Fruit fly (Drosophila melanogaster): Measurements from ENCODE around the gene SmE.

Gene SmE

dm6 chr2L:7870212-7870611 lies 15.0 kb downstream of the SmE start:
- TF ChIP-seq Hr38 (GFP tag; optimal IDR thresholded peaks at IDR 0.05) = no peak
- TF ChIP-seq CG8632 (GFP tag; optimal IDR thresholded peaks at IDR 0.05) = no peak
- no peak for TF ChIP-seq CG6792 (GFP tag; optimal IDR thresholded peaks at IDR 0.05)
- no peak for TF ChIP-seq CG15336 (GFP tag; IDR thresholded peaks at IDR 0.05)
- TF ChIP-seq svp (GFP tag) = peak; percentile 71
- no peak for TF ChIP-seq ss (GFP tag; optimal IDR thresholded peaks at IDR 0.05)
- TF ChIP-seq Eip78C (GFP tag) = peak; percentile 34
- TF ChIP-seq Lpt (GFP tag; optimal IDR thresholded peaks at IDR 0.05) = no peak
- TF ChIP-seq eg (GFP tag; IDR thresholded peaks at IDR 0.05) = peak; percentile 17; the same call in 1 of the 3 replicates
- TF ChIP-seq Sox14 (GFP tag; optimal IDR thresholded peaks at IDR 0.05) = no peak
- TF ChIP-seq CG10669 (GFP tag; optimal IDR thresholded peaks at IDR 0.05) = no peak
- TF ChIP-seq Ets21C (GFP tag; optimal IDR thresholded peaks at IDR 0.05) = no peak
- no peak for TF ChIP-seq achi (GFP tag; optimal IDR thresholded peaks at IDR 0.05)
- TF ChIP-seq Smox (GFP tag; optimal IDR thresholded peaks at IDR 0.05) = no peak
- 0 out of 2 replicates have a peak, but pooled peaks have one; percentile 10 for TF ChIP-seq CG11294 (GFP tag; IDR thresholded peaks at IDR 0.05)
- no peak for TF ChIP-seq CG6163 (GFP tag; IDR thresholded peaks at IDR 0.05)
- TF ChIP-seq CG31627 (GFP tag; optimal IDR thresholded peaks at IDR 0.05) = no peak
- no peak for TF ChIP-seq Gug (GFP tag; IDR thresholded peaks at IDR 0.05)
- peak; percentile 34 for TF ChIP-seq CG32006 (GFP tag; optimal IDR thresholded peaks at IDR 0.05)

dm6 chr2L:7868608-7869007 lies 16.6 kb downstream of the SmE start:
- TF ChIP-seq CG11294 (GFP tag; IDR thresholded peaks at IDR 0.05) (no peak; the same call in 1 of the 2 replicates), CG3919 (GFP tag; optimal IDR thresholded peaks at IDR 0.05) (peak; percentile 33), esn (GFP tag; optimal IDR thresholded peaks at IDR 0.05) (no peak), CG1621 (tag; optimal IDR thresholded peaks at IDR 0.05) (peak; percentile 13), Sox15 (GFP tag; optimal IDR thresholded peaks at IDR 0.05) (no peak), dsx (GFP tag; optimal IDR thresholded peaks at IDR 0.05; ENCODE audit: poor library complexity, severe bottlenecking) (peak; percentile 43), Ets21C (GFP tag; optimal IDR thresholded peaks at IDR 0.05) (no peak), Ets96B (tag; optimal IDR thresholded peaks at IDR 0.05) (peak; percentile 40), Hr38 (GFP tag; optimal IDR thresholded peaks at IDR 0.05) (no peak), Met (GFP tag; optimal IDR thresholded peaks at IDR 0.05) (no peak), CG10631 (GFP tag; optimal IDR thresholded peaks at IDR 0.05) (no peak), OdsH (GFP tag; optimal IDR thresholded peaks at IDR 0.05) (peak; percentile 36), Blimp-1 (GFP tag; optimal IDR thresholded peaks at IDR 0.05) (no peak), eg (GFP tag; IDR thresholded peaks at IDR 0.05) (0 out of 3 replicates have a peak, but pooled peaks have one; percentile 25), CG7368 (GFP tag; optimal IDR thresholded peaks at IDR 0.05) (no peak), CG31627 (GFP tag; optimal IDR thresholded peaks at IDR 0.05) (no peak), CG6792 (GFP tag; optimal IDR thresholded peaks at IDR 0.05) (no peak), CG9139 (GFP tag; optimal IDR thresholded peaks at IDR 0.05) (no peak), acj6 (GFP tag; optimal IDR thresholded peaks at IDR 0.05) (peak; percentile 6), CG8319 (GFP tag; optimal IDR thresholded peaks at IDR 0.05) (peak; percentile 1), net (GFP tag; optimal IDR thresholded peaks at IDR 0.05) (no peak), CG15336 (GFP tag; IDR thresholded peaks at IDR 0.05) (0 out of 2 replicates have a peak, but pooled peaks have one; percentile 13), topi (GFP tag; optimal IDR thresholded peaks at IDR 0.05) (no peak), CG3032 (tag; optimal IDR thresholded peaks at IDR 0.05) (peak; percentile 35), Eip75B (GFP tag; optimal IDR thresholded peaks at IDR 0.05) (peak; percentile 18), CG10669 (GFP tag; optimal IDR thresholded peaks at IDR 0.05) (peak; percentile 44), Hr4 (GFP tag; optimal IDR thresholded peaks at IDR 0.05) (peak; percentile 18), CG16779 (tag; optimal IDR thresholded peaks at IDR 0.05) (no peak), spab (GFP tag; optimal IDR thresholded peaks at IDR 0.05) (peak; percentile 33), achi (GFP tag; optimal IDR thresholded peaks at IDR 0.05) (peak; percentile 5), CG8632 (GFP tag; optimal IDR thresholded peaks at IDR 0.05) (no peak), Gug (GFP tag; IDR thresholded peaks at IDR 0.05) (no peak), CG4318 (GFP tag; optimal IDR thresholded peaks at IDR 0.05) (no peak), Hr39 (GFP tag; optimal IDR thresholded peaks at IDR 0.05) (no peak), CG11762 (GFP tag; optimal IDR thresholded peaks at IDR 0.05; ENCODE audit: insufficient read depth) (no peak), CG11902 (GFP tag; optimal IDR thresholded peaks at IDR 0.05) (no peak), fd59A (GFP tag; optimal IDR thresholded peaks at IDR 0.05) (no peak), CG6854 (GFP tag; optimal IDR thresholded peaks at IDR 0.05) (no peak), CG8119 (GFP tag; IDR thresholded peaks at IDR 0.05) (peak; percentile 37; the same call in 1 of the 3 replicates), CG6276 (GFP tag; optimal IDR thresholded peaks at IDR 0.05) (peak; percentile 2), cyc (GFP tag; optimal IDR thresholded peaks at IDR 0.05) (no peak)
